Worm (Caenorhabditis elegans) whole organism, L4 larva: Measurements from ENCODE around the gene asp-19.

ENCODE experiments used
- ZK546.5 ChIP-seq, 2 experiments: sonication (generic microtip); optimal IDR thresholded peaks; 2 replicates each; lab custom pipeline; 2017; ENCODE audit warnings: missing biosample characterization in 2 of 2, missing genetic modification characterization in 2 of 2
- ceh-28 ChIP-seq: fragments of 150-350 bp; optimal IDR thresholded peaks from 2 replicates; lab custom pipeline; 2014; ENCODE audit warnings: missing biosample characterization, missing genetic modification reagents, missing genetic modification characterization
- egl-27 ChIP-seq: sonication (generic microtip); optimal IDR thresholded peaks from 3 replicates; lab custom pipeline; 2017; ENCODE audit warnings: missing biosample characterization, missing genetic modification reagents, missing genetic modification characterization
- jun-1 ChIP-seq: fragments of 150-350 bp; optimal IDR thresholded peaks from 2 replicates; lab custom pipeline; 2014; ENCODE audit warnings: missing biosample characterization, missing genetic modification reagents, missing genetic modification characterization
- spr-3 ChIP-seq: fragments of 200-800 bp; sonication (Bioruptor generic); optimal IDR thresholded peaks from 2 replicates; lab custom pipeline; 2018; ENCODE audit warnings: mild to moderate bottlenecking, missing genetic modification characterization, missing compliant biosample characterization

DNA sequence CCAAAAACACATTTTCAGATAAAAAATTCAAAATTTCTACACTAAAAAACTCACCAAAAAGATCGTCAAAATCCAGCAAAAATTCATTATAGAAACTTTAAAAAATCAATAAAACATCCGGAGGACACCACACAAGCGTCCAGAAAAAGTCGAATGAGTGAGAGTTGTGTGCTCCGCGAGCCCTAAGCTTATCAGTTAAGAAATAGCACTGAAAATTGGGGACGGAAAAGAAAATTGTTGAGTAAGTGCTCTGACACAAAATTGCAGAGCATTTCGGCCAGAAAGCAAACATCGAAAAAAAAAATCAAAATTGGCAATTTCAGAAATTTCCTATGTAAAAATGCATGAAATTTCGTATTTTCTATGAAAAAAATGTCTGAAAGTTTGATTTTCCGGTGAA lies 8.5 kb upstream of the asp-19 start:
- TF ChIP-seq egl-27 (tag; lab: Kevin White, UChicago) (no peak), jun-1 (tag; lab: Kevin White, UChicago) (no peak), spr-3 (GFP tag; lab: Kevin White, UChicago) (no peak), ceh-28 (tag; lab: Kevin White, UChicago) (no peak), ZK546.5 (tag; optimal IDR thresholded peaks at IDR 0.05; lab: Kevin White, UChicago) (no peak)
